Worm (Caenorhabditis elegans) whole organism, L1 larva: ENCODE measurements around the gene ham-3.
A peak's percentile ranks its signal among the peaks of the same experiment; 100 is the strongest.

ENCODE experiments used
- C04F5.9 ChIP-seq: sonication (generic microtip); optimal IDR thresholded peaks from 2 replicates; lab custom pipeline; 2016; ENCODE audit warnings: missing genetic modification characterization, missing compliant biosample characterization
- C16A3.4 ChIP-seq: fragments of 150-350 bp; optimal IDR thresholded peaks from 2 replicates; lab custom pipeline; 2014; ENCODE audit warnings: missing biosample characterization, missing genetic modification characterization
- C34B4.2 ChIP-seq: sonication (generic microtip); optimal IDR thresholded peaks from 2 replicates; lab custom pipeline; 2017; ENCODE audit warnings: mild to moderate bottlenecking, missing genetic modification characterization, missing compliant biosample characterization
- F16B12.6 ChIP-seq: fragments of 150-350 bp; optimal IDR thresholded peaks from 2 replicates; lab custom pipeline; 2014; ENCODE audit warnings: missing biosample characterization, missing genetic modification characterization
- aha-1 ChIP-seq: fragments of 150-350 bp; optimal IDR thresholded peaks from 2 replicates; lab custom pipeline; 2014; ENCODE audit warnings: missing biosample characterization, missing genetic modification characterization
- alr-1 ChIP-seq: fragments of 200-800 bp; sonication (Bioruptor generic); optimal IDR thresholded peaks from 2 replicates; lab custom pipeline; 2018; ENCODE audit warnings: borderline replicate concordance, mild to moderate bottlenecking, missing genetic modification characterization, missing compliant biosample characterization
- aly-2 ChIP-seq: fragments of 150-350 bp; optimal IDR thresholded peaks from 2 replicates; lab custom pipeline; 2014; ENCODE audit warnings: missing biosample characterization, missing genetic modification characterization
- ama-1 ChIP-seq: fragments of 150-350 bp; optimal IDR thresholded peaks from 2 replicates; lab custom pipeline; 2014
- blmp-1 ChIP-seq: fragments of 150-350 bp; optimal IDR thresholded peaks from 2 replicates; lab custom pipeline; 2014; ENCODE audit warnings: missing biosample characterization, missing genetic modification characterization
- ceh-63 ChIP-seq: fragments of 200-800 bp; sonication (Bioruptor generic); optimal IDR thresholded peaks from 2 replicates; lab custom pipeline; 2018; ENCODE audit warnings: mild to moderate bottlenecking, missing genetic modification characterization, missing compliant biosample characterization
- ceh-82 ChIP-seq, 3 experiments: fragments of 150-350 bp in 1 of 3; sonication (generic microtip) in 2 of 3; optimal IDR thresholded peaks; 2 replicates each; lab custom pipeline; 2014 to 2017; ENCODE audit warnings: missing biosample characterization in 3 of 3, missing genetic modification characterization in 3 of 3
- ceh-88 ChIP-seq: fragments of 200-800 bp; sonication (Bioruptor generic); IDR thresholded peaks from 2 replicates; pipeline ENCODE4 v1.3.6; 2022; ENCODE audit warnings: missing genetic modification characterization, missing compliant biosample characterization
- ceh-90 ChIP-seq: sonication (generic microtip); optimal IDR thresholded peaks from 2 replicates; lab custom pipeline; 2016; ENCODE audit warnings: missing genetic modification characterization, missing compliant biosample characterization
- dsc-1 ChIP-seq: sonication (generic microtip); optimal IDR thresholded peaks from 2 replicates; lab custom pipeline; 2016; ENCODE audit warnings: mild to moderate bottlenecking, missing genetic modification characterization, missing compliant biosample characterization
- egl-13 ChIP-seq: sonication (generic microtip); optimal IDR thresholded peaks from 2 replicates; lab custom pipeline; 2016; ENCODE audit warnings: missing genotype, missing genetic modification reagents, missing genetic modification characterization, missing compliant biosample characterization
- egl-27 ChIP-seq, 2 experiments: fragments of 150-350 bp in 1 of 2; sonication (generic microtip); optimal IDR thresholded peaks; 3 replicates each; lab custom pipeline; 2017 to 2018; ENCODE audit warnings: missing biosample characterization in 2 of 2, missing genetic modification characterization in 2 of 2, missing genetic modification reagents in 2 of 2
- elt-3 ChIP-seq, 6 experiments: fragments of 150-350 bp in 1 of 6; sonication (generic microtip); optimal IDR thresholded peaks; 2 replicates each; lab custom pipeline; 2017 to 2018; ENCODE audit warnings: missing biosample characterization in 6 of 6, missing genetic modification characterization in 6 of 6, inconsistent platforms in 1 of 6
- fkh-10 ChIP-seq: sonication (generic microtip); optimal IDR thresholded peaks from 2 replicates; lab custom pipeline; 2017; ENCODE audit warnings: missing biosample characterization, missing genetic modification reagents, missing genetic modification characterization
- fkh-4 ChIP-seq: sonication (generic microtip); optimal IDR thresholded peaks from 2 replicates; lab custom pipeline; 2016; ENCODE audit warnings: missing compliant biosample characterization, missing genetic modification characterization, borderline replicate concordance
- fkh-8 ChIP-seq: sonication (generic microtip); optimal IDR thresholded peaks from 2 replicates; lab custom pipeline; 2016; ENCODE audit warnings: mild to moderate bottlenecking, missing genetic modification characterization, missing compliant biosample characterization
- fos-1 ChIP-seq: fragments of 150-350 bp; optimal IDR thresholded peaks from 2 replicates; lab custom pipeline; 2014; ENCODE audit warnings: missing biosample characterization, missing genetic modification characterization
- hlh-17 ChIP-seq: fragments of 200-800 bp; sonication (Bioruptor generic); optimal IDR thresholded peaks from 2 replicates; lab custom pipeline; 2018; ENCODE audit warnings: missing genetic modification characterization, mild to moderate bottlenecking, missing compliant biosample characterization, moderate library complexity, borderline replicate concordance
- hlh-4 ChIP-seq: sonication (generic microtip); optimal IDR thresholded peaks from 2 replicates; lab custom pipeline; 2016; ENCODE audit warnings: mild to moderate bottlenecking, missing genetic modification characterization, missing compliant biosample characterization
- hpl-2 ChIP-seq: fragments of 150-350 bp; optimal IDR thresholded peaks from 2 replicates; lab custom pipeline; 2014; ENCODE audit warnings: missing biosample characterization, missing genetic modification reagents, missing genetic modification characterization
- irx-1 ChIP-seq: sonication (generic microtip); optimal IDR thresholded peaks from 2 replicates; lab custom pipeline; 2016; ENCODE audit warnings: missing genetic modification characterization, missing compliant biosample characterization
- jun-1 ChIP-seq: fragments of 150-350 bp; optimal IDR thresholded peaks from 2 replicates; lab custom pipeline; 2014; ENCODE audit warnings: missing biosample characterization, missing genetic modification reagents, missing genetic modification characterization
- lin-14 ChIP-seq: fragments of 200-800 bp; sonication (Bioruptor generic); optimal IDR thresholded peaks from 2 replicates; lab custom pipeline; 2018; ENCODE audit warnings: mild to moderate bottlenecking, missing genetic modification characterization, moderate library complexity, missing compliant biosample characterization
- lin-15B ChIP-seq: fragments of 150-350 bp; sonication (generic microtip); optimal IDR thresholded peaks from 3 replicates; lab custom pipeline; 2014; ENCODE audit warnings: missing biosample characterization, missing genetic modification characterization
- lin-39 ChIP-seq: fragments of 150-350 bp; optimal IDR thresholded peaks from 2 replicates; lab custom pipeline; 2014; ENCODE audit warnings: missing biosample characterization, missing genetic modification reagents, missing genetic modification characterization
- mab-9 ChIP-seq: fragments of 200-800 bp; sonication (Bioruptor generic); IDR thresholded peaks from 2 replicates; pipeline ENCODE4 v1.3.6; 2022; ENCODE audit warnings: missing genetic modification reagents, missing genetic modification characterization, missing compliant biosample characterization
- mef-2 ChIP-seq: fragments of 150-350 bp; optimal IDR thresholded peaks from 2 replicates; lab custom pipeline; 2014; ENCODE audit warnings: missing biosample characterization, missing genetic modification characterization
- mep-1 ChIP-seq: fragments of 150-350 bp; optimal IDR thresholded peaks from 2 replicates; lab custom pipeline; 2014; ENCODE audit warnings: missing biosample characterization, missing genetic modification characterization
- nhr-11 ChIP-seq: fragments of 150-350 bp; optimal IDR thresholded peaks from 2 replicates; lab custom pipeline; 2014; ENCODE audit warnings: missing biosample characterization, missing genetic modification characterization
- nhr-12 ChIP-seq: sonication (generic microtip); optimal IDR thresholded peaks from 2 replicates; lab custom pipeline; 2017; ENCODE audit warnings: missing biosample characterization, missing genetic modification characterization
- nhr-19 ChIP-seq: fragments of 200-800 bp; sonication (Bioruptor generic); conservative IDR thresholded peaks from 2 replicates; pipeline ENCODE4 v1.3.6; 2022; ENCODE audit warnings: missing genetic modification characterization, missing compliant biosample characterization
- nhr-77 ChIP-seq: fragments of 150-350 bp; optimal IDR thresholded peaks from 2 replicates; lab custom pipeline; 2014; ENCODE audit warnings: missing biosample characterization, missing genetic modification characterization
- nhr-84 ChIP-seq: sonication (generic microtip); optimal IDR thresholded peaks from 2 replicates; lab custom pipeline; 2017; ENCODE audit warnings: missing biosample characterization, missing genetic modification characterization
- nhr-85 ChIP-seq: sonication (generic microtip); peaks from one replicate; lab custom pipeline; 2016; ENCODE audit warnings: missing genetic modification characterization, inconsistent platforms, missing compliant biosample characterization
- pag-3 ChIP-seq: sonication (generic microtip); optimal IDR thresholded peaks from 2 replicates; lab custom pipeline; 2017; ENCODE audit warnings: missing genetic modification characterization, mild to moderate bottlenecking, missing compliant biosample characterization, antibody characterized with exemption, borderline replicate concordance; ENCODE audit not compliant: insufficient read depth
- pax-3 ChIP-seq: fragments of 200-800 bp; sonication (Bioruptor generic); optimal IDR thresholded peaks from 2 replicates; lab custom pipeline; 2018; ENCODE audit warnings: mild to moderate bottlenecking, missing genetic modification characterization, moderate library complexity, missing compliant biosample characterization
- rnt-1 ChIP-seq: sonication (generic microtip); optimal IDR thresholded peaks from 2 replicates; lab custom pipeline; 2016; ENCODE audit warnings: mild to moderate bottlenecking, missing genetic modification characterization, moderate library complexity, missing compliant biosample characterization
- skn-1 ChIP-seq: fragments of 150-350 bp; optimal IDR thresholded peaks from 2 replicates; lab custom pipeline; 2014; ENCODE audit warnings: missing biosample characterization, missing genetic modification characterization
- sox-4 ChIP-seq: sonication (generic microtip); optimal IDR thresholded peaks from 2 replicates; lab custom pipeline; 2016; ENCODE audit warnings: missing genetic modification characterization, missing compliant biosample characterization
- sptf-1 ChIP-seq: fragments of 150-350 bp; optimal IDR thresholded peaks from 2 replicates; lab custom pipeline; 2014; ENCODE audit warnings: missing biosample characterization, missing genetic modification characterization
- swsn-7 ChIP-seq: sonication (generic microtip); optimal IDR thresholded peaks from 2 replicates; lab custom pipeline; 2016; ENCODE audit warnings: missing genetic modification characterization, missing compliant biosample characterization
- tbx-2 ChIP-seq: sonication (generic microtip); optimal IDR thresholded peaks from 2 replicates; lab custom pipeline; 2016; ENCODE audit warnings: missing genetic modification characterization, missing compliant biosample characterization
- tlp-1 ChIP-seq: fragments of 150-350 bp; optimal IDR thresholded peaks from 2 replicates; lab custom pipeline; 2014; ENCODE audit warnings: missing biosample characterization, missing genetic modification characterization
- unc-130 ChIP-seq: fragments of 150-350 bp; optimal IDR thresholded peaks from 2 replicates; lab custom pipeline; 2017; ENCODE audit warnings: missing biosample characterization, missing genetic modification characterization, inconsistent platforms
- unc-30 ChIP-seq: sonication (generic microtip); optimal IDR thresholded peaks from 2 replicates; lab custom pipeline; 2017; ENCODE audit warnings: missing biosample characterization, missing genetic modification characterization
- unc-62 ChIP-seq: fragments of 150-350 bp; optimal IDR thresholded peaks from 2 replicates; lab custom pipeline; 2014; ENCODE audit warnings: missing biosample characterization, missing genetic modification reagents, missing genetic modification characterization
- unc-98 ChIP-seq: fragments of 200-800 bp; sonication (Bioruptor generic); IDR thresholded peaks from 2 replicates; pipeline ENCODE4 v1.3.6; 2022; ENCODE audit warnings: missing genetic modification characterization, missing compliant biosample characterization
- vab-15 ChIP-seq: sonication (generic microtip); optimal IDR thresholded peaks from 2 replicates; lab custom pipeline; 2017; ENCODE audit warnings: missing genotype, mild to moderate bottlenecking, missing genetic modification characterization, missing compliant biosample characterization
- zag-1 ChIP-seq: fragments of 150-350 bp; optimal IDR thresholded peaks from 2 replicates; lab custom pipeline; 2014; ENCODE audit warnings: missing biosample characterization, missing genetic modification characterization
- ztf-11 ChIP-seq, 2 experiments: sonication (generic microtip); optimal IDR thresholded peaks; 2 replicates each; lab custom pipeline; 2016 to 2017; ENCODE audit warnings: missing genetic modification characterization in 2 of 2, missing biosample characterization in 1 of 2, missing compliant biosample characterization in 1 of 2

The ham-3 gene

ce11 chrIII:10096525-10096972 is 24.0 kb upstream of the ham-3 start:
- TF ChIP-seq fkh-4 (peak; percentile 52), F16B12.6 (tag; lab: Kevin White, UChicago) (peak; percentile 65), swsn-7 (tag; lab: Kevin White, UChicago) (peak; percentile 93), zag-1 (tag; lab: Kevin White, UChicago) (peak; percentile 28), blmp-1 (tag; lab: Kevin White, UChicago) (peak; percentile 66), mef-2 (tag; lab: Kevin White, UChicago) (peak; percentile 79), alr-1 (tag; lab: Kevin White, UChicago) (no peak), unc-62 (GFP tag; lab: Kevin White, UChicago) (no peak), tbx-2 (tag; lab: Kevin White, UChicago) (peak; percentile 94), elt-3 (tag; optimal IDR thresholded peaks at IDR 0.05; lab: Kevin White, UChicago) (peak in 1 of 6 experiments; percentile 30), ceh-90 (tag; lab: Kevin White, UChicago) (no peak), mep-1 (peak; percentile 83), egl-27 (tag; optimal IDR thresholded peaks at IDR 0.05; lab: Kevin White, UChicago) (peak; percentile 65 to 85), rnt-1 (peak; percentile 91), skn-1 (peak; percentile 57), aha-1 (tag; lab: Kevin White, UChicago) (no peak), hlh-17 (GFP tag; lab: Kevin White, UChicago) (no peak), hlh-4 (tag; lab: Kevin White, UChicago) (no peak), vab-15 (tag; lab: Kevin White, UChicago) (no peak), tlp-1 (no peak), aly-2 (tag; lab: Kevin White, UChicago) (peak; percentile 78), lin-14 (GFP tag; lab: Kevin White, UChicago) (peak; percentile 99), hpl-2 (GFP tag; lab: Kevin White, UChicago) (no peak), irx-1 (tag; lab: Kevin White, UChicago) (peak; percentile 79), pax-3 (tag; lab: Kevin White, UChicago) (peak; percentile 53), dsc-1 (tag; lab: Kevin White, UChicago) (peak; percentile 92), unc-98 (GFP tag; lab: Robert Waterston, UW) (no peak; the same call in 1 of the 2 replicates), unc-30 (tag; lab: Kevin White, UChicago) (no peak), C34B4.2 (tag; lab: Kevin White, UChicago) (no peak), fkh-10 (peak; percentile 64), mab-9 (GFP tag; lab: Robert Waterston, UW) (peak; percentile 50; the same call in 1 of the 2 replicates), ceh-63 (GFP tag; lab: Kevin White, UChicago) (no peak), nhr-84 (tag; lab: Kevin White, UChicago) (no peak), sox-4 (tag; lab: Kevin White, UChicago) (peak; percentile 26), C16A3.4 (no peak), nhr-11 (tag; lab: Kevin White, UChicago) (peak; percentile 87), egl-13 (tag; lab: Kevin White, UChicago) (peak; percentile 76), jun-1 (peak; percentile 90), fkh-8 (peak; percentile 91), pag-3 (tag; lab: Kevin White, UChicago) (no peak), unc-130 (tag; lab: Kevin White, UChicago) (peak; percentile 25), ceh-82 (tag; optimal IDR thresholded peaks at IDR 0.05; lab: Kevin White, UChicago) (peak; percentile 80 to 88 (median 82)), fos-1 (tag; lab: Kevin White, UChicago) (peak; percentile 85), lin-39 (peak; percentile 71), ceh-88 (GFP tag; lab: Robert Waterston, UW) (no peak; the same call in 1 of the 2 replicates), C04F5.9 (tag; lab: Kevin White, UChicago) (no peak), nhr-85 (tag; lab: Kevin White, UChicago) (peak; percentile 93), ztf-11 (tag; optimal IDR thresholded peaks at IDR 0.05; lab: Kevin White, UChicago) (peak in 1 of 2 experiments; percentile 54), sptf-1 (tag; lab: Kevin White, UChicago) (no peak), nhr-77 (tag; lab: Kevin White, UChicago) (peak; percentile 90), lin-15B (tag; lab: Kevin White, UChicago) (peak; percentile 35), nhr-19 (GFP tag; lab: Robert Waterston, UW) (peak; percentile 86), nhr-12 (tag; lab: Kevin White, UChicago) (no peak), ama-1 (lab: Kevin White, UChicago) (peak; percentile 53)
